Worm (Caenorhabditis elegans): ENCODE data around the gene msp-56.

msp-56 gene

ce11 chrIV:9799129-9799528, 42.2 kb upstream of the msp-56 start, which contains the start of gene fat-4:
Gene fat-4, plus strand, starts transcription at chrIV:9799429.
- TF ChIP-seq efl-3 (GFP tag; optimal IDR thresholded peaks at IDR 0.05): no peak
- TF ChIP-seq nhr-20 (tag; optimal IDR thresholded peaks at IDR 0.05): no peak
- no peak for TF ChIP-seq hlh-4 (tag; optimal IDR thresholded peaks at IDR 0.05)
- TF ChIP-seq pqm-1 (tag; optimal IDR thresholded peaks at IDR 0.05): no peak
- no peak for TF ChIP-seq dsc-1 (tag; optimal IDR thresholded peaks at IDR 0.05)
- TF ChIP-seq lin-39 (tag; optimal IDR thresholded peaks at IDR 0.05): no peak
- TF ChIP-seq snpc-4 (tag; optimal IDR thresholded peaks at IDR 0.05): no peak
- no peak for TF ChIP-seq ces-1 (GFP tag; optimal IDR thresholded peaks at IDR 0.05)
- no peak for TF ChIP-seq mdl-1 (tag; optimal IDR thresholded peaks at IDR 0.05)

- TF ChIP-seq elt-2 (tag; optimal IDR thresholded peaks at IDR 0.05): peak; percentile 40
- TF ChIP-seq C34B4.2 (tag; optimal IDR thresholded peaks at IDR 0.05): no peak
- no peak for TF ChIP-seq efl-1 (optimal IDR thresholded peaks at IDR 0.05)
- TF ChIP-seq efl-1 (GFP tag; optimal IDR thresholded peaks at IDR 0.05 in 1 of 2): no peak
- TF ChIP-seq alr-1 (tag; optimal IDR thresholded peaks at IDR 0.05; ENCODE audit: borderline replicate concordance): no peak
- TF ChIP-seq F16B12.6 (tag; optimal IDR thresholded peaks at IDR 0.05): no peak
- 0 out of 2 replicates have a peak, but pooled peaks have one; percentile 9 for TF ChIP-seq nhr-19 (GFP tag; conservative IDR thresholded peaks at IDR 0.05)
- peak; percentile 42 for TF ChIP-seq dsc-1 (tag; optimal IDR thresholded peaks at IDR 0.05)
- TF ChIP-seq lin-13 (GFP tag; optimal IDR thresholded peaks at IDR 0.05): no peak
- TF ChIP-seq mef-2 (tag; optimal IDR thresholded peaks at IDR 0.05): no peak
These were observed 41.7 kb upstream of the msp-56 start for ce11 chrIV:9799664-9800063.

- no peak for TF ChIP-seq efl-1 (optimal IDR thresholded peaks at IDR 0.05)
- no peak for TF ChIP-seq efl-1 (GFP tag; optimal IDR thresholded peaks at IDR 0.05 in 1 of 2)
- peak; percentile 25 for TF ChIP-seq nhr-85 (tag)
- TF ChIP-seq pag-3 (tag; optimal IDR thresholded peaks at IDR 0.05; ENCODE audit: borderline replicate concordance, insufficient read depth): no peak
- TF ChIP-seq lin-35 (GFP tag; optimal IDR thresholded peaks at IDR 0.05): peak in 1 of 2 experiments; percentile 49
- no peak for TF ChIP-seq dpl-1 (GFP tag; optimal IDR thresholded peaks at IDR 0.05)
- TF ChIP-seq ces-1 (GFP tag; optimal IDR thresholded peaks at IDR 0.05): no peak
- TF ChIP-seq snpc-4 (tag; optimal IDR thresholded peaks at IDR 0.05): no peak
- TF ChIP-seq isw-1 (GFP tag; IDR thresholded peaks at IDR 0.05): no peak
- TF ChIP-seq tlp-1 (tag; optimal IDR thresholded peaks at IDR 0.05): peak; percentile 84
- peak in 1 of 6 experiments; percentile 23 for TF ChIP-seq elt-3 (tag; optimal IDR thresholded peaks at IDR 0.05)
- no peak for TF ChIP-seq unc-86 (tag; optimal IDR thresholded peaks at IDR 0.05)
- no peak for TF ChIP-seq fkh-4 (tag; optimal IDR thresholded peaks at IDR 0.05; ENCODE audit: borderline replicate concordance)
- peak; percentile 33 for TF ChIP-seq lin-14 (GFP tag; optimal IDR thresholded peaks at IDR 0.05)
- TF ChIP-seq nhr-20 (tag; optimal IDR thresholded peaks at IDR 0.05): peak; percentile 9
- peak; percentile 95 for TF ChIP-seq elt-2 (tag; optimal IDR thresholded peaks at IDR 0.05)
- TF ChIP-seq pqm-1 (tag; optimal IDR thresholded peaks at IDR 0.05): peak; percentile 88
- TF ChIP-seq nhr-71 (tag; optimal IDR thresholded peaks at IDR 0.05): peak; percentile 19
- TF ChIP-seq grh-1 (GFP tag; IDR thresholded peaks at IDR 0.05): no peak
- TF ChIP-seq blmp-1 (tag; optimal IDR thresholded peaks at IDR 0.05): peak; percentile 16
These were observed 39.9 kb upstream of the msp-56 start for ce11 chrIV:9801418-9801817.

ce11 chrIV:9802711-9803110, 38.6 kb upstream of the msp-56 start, which contains the start of gene fat-3:
Gene fat-3, plus strand, starts transcription at chrIV:9803023.
- TF ChIP-seq ceh-8 (GFP tag; optimal IDR thresholded peaks at IDR 0.05): no peak
- peak; percentile 1 for TF ChIP-seq nhr-20 (tag; optimal IDR thresholded peaks at IDR 0.05)
- no peak for TF ChIP-seq C04F5.9 (tag; optimal IDR thresholded peaks at IDR 0.05)
- peak; percentile 3 for TF ChIP-seq mep-1 (tag; optimal IDR thresholded peaks at IDR 0.05)
- TF ChIP-seq lin-14 (GFP tag; optimal IDR thresholded peaks at IDR 0.05): peak; percentile 9
- TF ChIP-seq lin-13 (GFP tag; optimal IDR thresholded peaks at IDR 0.05): no peak
- no peak for TF ChIP-seq lin-15B (tag; optimal IDR thresholded peaks at IDR 0.05)
- no peak for TF ChIP-seq hlh-4 (tag; optimal IDR thresholded peaks at IDR 0.05)
- no peak for TF ChIP-seq dsc-1 (tag; optimal IDR thresholded peaks at IDR 0.05)
- TF ChIP-seq C34B4.2 (tag; optimal IDR thresholded peaks at IDR 0.05): no peak
- TF ChIP-seq blmp-1 (tag; optimal IDR thresholded peaks at IDR 0.05): peak; percentile 65
- no peak for TF ChIP-seq skn-1 (tag; optimal IDR thresholded peaks at IDR 0.05)
- peak; percentile 18 for TF ChIP-seq nhr-71 (tag; optimal IDR thresholded peaks at IDR 0.05)
- TF ChIP-seq ztf-4 (tag; optimal IDR thresholded peaks at IDR 0.05): no peak
- no peak for TF ChIP-seq hlh-17 (GFP tag; optimal IDR thresholded peaks at IDR 0.05; ENCODE audit: borderline replicate concordance)
- TF ChIP-seq xbp-1 (tag; optimal IDR thresholded peaks at IDR 0.05): no peak
- no peak for TF ChIP-seq mab-9 (GFP tag; IDR thresholded peaks at IDR 0.05)
- no peak for TF ChIP-seq ceh-90 (tag; optimal IDR thresholded peaks at IDR 0.05)
- TF ChIP-seq pag-3 (tag; optimal IDR thresholded peaks at IDR 0.05; ENCODE audit: borderline replicate concordance, insufficient read depth): no peak
- TF ChIP-seq Y116A8C.19 (tag; optimal IDR thresholded peaks at IDR 0.05; ENCODE audit: borderline replicate concordance): no peak
- TF ChIP-seq lin-35 (GFP tag; optimal IDR thresholded peaks at IDR 0.05): peak in 1 of 2 experiments; percentile 3
- TF ChIP-seq efl-3 (GFP tag; optimal IDR thresholded peaks at IDR 0.05): no peak
- TF ChIP-seq lsy-2 (tag; optimal IDR thresholded peaks at IDR 0.05): peak in 1 of 2 experiments; percentile 44
- no peak for TF ChIP-seq ceh-63 (GFP tag; optimal IDR thresholded peaks at IDR 0.05)
- TF ChIP-seq nhr-11 (tag; optimal IDR thresholded peaks at IDR 0.05): no peak

All from whole organism, L1 larva.